Worm (Caenorhabditis elegans) whole organism, early embryonic: ENCODE results near the gene R107.2.

Source experiments
- ama-1 ChIP-seq: fragments of 150-350 bp; optimal IDR thresholded peaks from 2 replicates; lab custom pipeline; 2014
- ceh-13 ChIP-seq: fragments of 200-800 bp; sonication (Bioruptor generic); optimal IDR thresholded peaks from 2 replicates; lab custom pipeline; 2018; ENCODE audit warnings: mild to moderate bottlenecking, missing genetic modification characterization, missing compliant biosample characterization

ce11 chrIII:9017181-9017651 lies 28.5 kb downstream of the R107.2 start, which contains the start of gene F59B2.12:
- no peak for TF ChIP-seq ceh-13 (GFP tag; lab: Kevin White, UChicago)
- no peak for TF ChIP-seq ama-1 (lab: Kevin White, UChicago)
